Fruit fly (Drosophila melanogaster): Measurements from ENCODE around the gene hth.

The hth gene

DNA sequence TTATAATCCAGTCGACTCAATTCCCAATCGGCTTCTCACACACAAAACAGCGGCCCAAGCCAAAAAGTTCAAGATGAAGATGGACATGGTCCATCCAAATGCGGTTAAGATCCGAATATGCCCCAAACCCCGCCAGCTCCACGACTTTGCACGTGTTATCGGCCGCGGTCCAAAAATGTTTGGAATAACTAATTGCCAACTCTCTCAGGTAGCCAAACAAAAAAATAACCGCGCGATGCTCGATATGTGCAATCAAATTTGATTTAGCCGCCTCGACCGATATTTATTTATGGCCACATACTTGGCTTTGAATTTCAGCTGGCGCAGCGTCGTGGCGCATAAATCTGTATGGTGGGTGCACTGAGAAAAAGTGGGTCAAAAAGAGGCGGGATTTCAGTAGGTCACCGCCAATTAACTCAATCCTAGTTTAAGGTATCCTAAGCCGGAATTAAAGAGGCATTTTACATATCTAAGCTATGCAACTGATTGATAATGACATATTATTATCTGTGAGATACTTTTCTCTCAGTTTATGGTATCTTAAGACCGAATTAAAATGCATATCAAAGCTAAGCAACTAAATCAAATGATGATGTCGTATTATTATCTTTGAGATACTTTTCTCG, 9.3 kb upstream of the hth start (continued):
- TF ChIP-seq CG16779 (GFP tag; IDR thresholded peaks at IDR 0.05) (no peak), sqz (GFP tag; optimal IDR thresholded peaks at IDR 0.05) (no peak), unc-4 (GFP tag; IDR thresholded peaks at IDR 0.05; ENCODE audit: partially characterized antibody) (no peak), CoRest (tag; optimal IDR thresholded peaks at IDR 0.05) (peak; percentile 41), CG12104 (GFP tag; optimal IDR thresholded peaks at IDR 0.05) (no peak), CG17359 (tag; optimal IDR thresholded peaks at IDR 0.05) (peak; percentile 70), Stat92E (GFP tag; optimal IDR thresholded peaks at IDR 0.05) (no peak), CG10267 (tag; optimal IDR thresholded peaks at IDR 0.05) (peak; percentile 3), Dll (GFP tag; IDR thresholded peaks at IDR 0.05; ENCODE audit: partially characterized antibody) (no peak), crc (GFP tag; optimal IDR thresholded peaks at IDR 0.05) (no peak), CG11723 (GFP tag; optimal IDR thresholded peaks at IDR 0.05) (peak; percentile 12), CG9609 (GFP tag; optimal IDR thresholded peaks at IDR 0.05) (peak; percentile 27), Mes4 (GFP tag; optimal IDR thresholded peaks at IDR 0.05) (peak; percentile 4), vvl (GFP tag; IDR thresholded peaks at IDR 0.05) (peak; percentile 64), z (GFP tag; IDR thresholded peaks at IDR 0.05) (no peak), pnt (GFP tag; optimal IDR thresholded peaks at IDR 0.05) (peak; percentile 62), CG4707 (GFP tag; optimal IDR thresholded peaks at IDR 0.05) (no peak), CG3065 (GFP tag; optimal IDR thresholded peaks at IDR 0.05) (no peak), CG12769 (tag; optimal IDR thresholded peaks at IDR 0.05) (peak; percentile 34), CG16863 (GFP tag; optimal IDR thresholded peaks at IDR 0.05) (peak; percentile 48), scrt (GFP tag; optimal IDR thresholded peaks at IDR 0.05) (no peak), Dad (GFP tag; optimal IDR thresholded peaks at IDR 0.05) (peak; percentile 35), Mrtf (GFP tag; IDR thresholded peaks at IDR 0.05) (peak; percentile 55; the same call in 1 of the 3 replicates), ATbp (GFP tag; optimal IDR thresholded peaks at IDR 0.05) (peak; percentile 28), cwo (GFP tag; optimal IDR thresholded peaks at IDR 0.05) (no peak), CG4404 (GFP tag; IDR thresholded peaks at IDR 0.05) (no peak), row (GFP tag; IDR thresholded peaks at IDR 0.05) (peak; percentile 61), tna (GFP tag; IDR thresholded peaks at IDR 0.05; ENCODE audit: partially characterized antibody) (no peak), cas (GFP tag; IDR thresholded peaks at IDR 0.05) (no peak), Atf3 (GFP tag; optimal IDR thresholded peaks at IDR 0.05) (peak; percentile 9), sisA (GFP tag; IDR thresholded peaks at IDR 0.05) (peak; percentile 63), lmd (GFP tag; IDR thresholded peaks at IDR 0.05) (peak; percentile 43), CG6689 (GFP tag; IDR thresholded peaks at IDR 0.05) (peak; percentile 33; the same call in 1 of the 2 replicates), tin (GFP tag; optimal IDR thresholded peaks at IDR 0.05) (peak; percentile 43), Six4 (GFP tag; optimal IDR thresholded peaks at IDR 0.05) (peak; percentile 23), CG10979 (tag; optimal IDR thresholded peaks at IDR 0.05) (peak; percentile 46), en (GFP tag; optimal IDR thresholded peaks at IDR 0.05) (no peak), CG7786 (GFP tag; optimal IDR thresholded peaks at IDR 0.05) (peak; percentile 17), dmrt11E (tag; optimal IDR thresholded peaks at IDR 0.05) (no peak), lab (GFP tag; optimal IDR thresholded peaks at IDR 0.05) (peak; percentile 16), Med (GFP tag) (peak; percentile 90), Hmx (GFP tag; optimal IDR thresholded peaks at IDR 0.05) (no peak), Sox100B (GFP tag; optimal IDR thresholded peaks at IDR 0.05) (peak; percentile 11), CG9797 (GFP tag; optimal IDR thresholded peaks at IDR 0.05) (no peak), CG8924 (tag; optimal IDR thresholded peaks at IDR 0.05) (peak; percentile 41), gt (GFP tag; IDR thresholded peaks at IDR 0.05) (no peak), bigmax (GFP tag; optimal IDR thresholded peaks at IDR 0.05) (no peak), sens (GFP tag) (peak; percentile 89), zen (tag; optimal IDR thresholded peaks at IDR 0.05) (no peak), CG17829 (tag; optimal IDR thresholded peaks at IDR 0.05) (no peak)

All from whole organism, embryonic.